Worm (Caenorhabditis elegans) whole organism, midembryonic: ENCODE results near the gene K08H2.4.

Source experiments
- T22C8.4 ChIP-seq: fragments of 200-800 bp; sonication (Bioruptor generic); IDR thresholded peaks from 2 replicates; pipeline ENCODE4 v1.3.6; 2022; ENCODE audit warnings: missing genetic modification characterization, missing compliant biosample characterization
- cog-1 ChIP-seq: sonication (generic microtip); optimal IDR thresholded peaks from 2 replicates; lab custom pipeline; 2016; ENCODE audit warnings: missing genetic modification characterization, missing compliant biosample characterization
- flt-1 ChIP-seq: fragments of 200-800 bp; sonication (Bioruptor generic); IDR thresholded peaks from 2 replicates; pipeline ENCODE4 v1.3.6; 2022; ENCODE audit warnings: missing genetic modification characterization, missing compliant biosample characterization
- klf-2 ChIP-seq: fragments of 200-800 bp; sonication (Bioruptor generic); conservative IDR thresholded peaks from 2 replicates; pipeline ENCODE4 v1.3.6; 2022; ENCODE audit warnings: missing genetic modification reagents, missing genetic modification characterization, missing compliant biosample characterization
- med-1 ChIP-seq: sonication (generic microtip); optimal IDR thresholded peaks from 2 replicates; lab custom pipeline; 2017; ENCODE audit warnings: missing genetic modification characterization, mild to moderate bottlenecking, missing compliant biosample characterization, antibody characterized with exemption, missing genetic modification reagents; ENCODE audit not compliant: insufficient read depth
- ref-1 ChIP-seq: fragments of 200-800 bp; sonication (Bioruptor generic); conservative IDR thresholded peaks from 2 replicates; pipeline ENCODE4 v1.3.6; 2022; ENCODE audit warnings: missing genetic modification reagents, missing genetic modification characterization, missing compliant biosample characterization
- tab-1 ChIP-seq: fragments of 200-800 bp; sonication (Bioruptor generic); IDR thresholded peaks from 2 replicates; pipeline ENCODE4 v1.3.6; 2022; ENCODE audit warnings: missing genetic modification characterization, missing compliant biosample characterization
- ztf-23 ChIP-seq: fragments of 200-800 bp; sonication (Bioruptor generic); IDR thresholded peaks from 2 replicates; pipeline ENCODE4 v1.3.6; 2022; ENCODE audit warnings: missing genetic modification reagents, missing genetic modification characterization, missing compliant biosample characterization
- ztf-29 ChIP-seq: fragments of 200-800 bp; sonication (Bioruptor generic); IDR thresholded peaks from 2 replicates; pipeline ENCODE4 v1.3.6; 2022; ENCODE audit warnings: missing genetic modification reagents, missing genetic modification characterization, missing compliant biosample characterization

Gene K08H2.4

ce11 chrX:13210478-13210877, 27.8 kb upstream of the K08H2.4 start:
- TF ChIP-seq klf-2 (GFP tag; lab: Robert Waterston, UW), result no peak
- no peak for TF ChIP-seq T22C8.4
- no peak for TF ChIP-seq ztf-29 (GFP tag; lab: Robert Waterston, UW)
- TF ChIP-seq tab-1 (GFP tag; lab: Robert Waterston, UW), result no peak
- no peak for TF ChIP-seq ref-1 (GFP tag; lab: Robert Waterston, UW)
- TF ChIP-seq cog-1 (tag; lab: Kevin White, UChicago), result no peak
- TF ChIP-seq ztf-23 (GFP tag; lab: Robert Waterston, UW), result no peak
- TF ChIP-seq flt-1 (GFP tag; lab: Robert Waterston, UW), result no peak

DNA sequence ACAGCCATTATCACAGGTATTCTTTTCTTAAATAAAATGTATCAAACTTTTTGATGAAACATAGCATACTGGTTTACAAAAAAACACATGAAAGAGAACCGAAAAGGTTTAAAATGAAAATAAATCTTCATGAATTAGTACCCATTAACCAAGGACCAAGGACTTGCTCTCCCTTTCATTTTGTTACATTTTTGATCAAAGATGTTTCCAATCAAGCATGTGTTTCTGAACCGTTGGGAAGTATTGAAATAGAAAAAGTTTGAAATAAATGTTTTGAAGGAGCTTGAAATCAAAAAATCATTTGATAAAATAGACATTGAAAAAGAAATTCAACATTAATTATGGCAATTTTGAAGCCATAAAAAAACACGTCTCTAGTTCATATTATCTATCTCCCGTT, 25.8 kb upstream of the K08H2.4 start:
- TF ChIP-seq ref-1 (GFP tag; lab: Robert Waterston, UW) (no peak), flt-1 (GFP tag; lab: Robert Waterston, UW) (no peak), ztf-29 (GFP tag; lab: Robert Waterston, UW) (no peak)

ce11 chrX:13216802-13217201, 21.5 kb upstream of the K08H2.4 start, which contains the start of gene R12H7.4:
R12H7.4 (plus strand) TSS chrX:13217102.
- TF ChIP-seq ztf-29 (GFP tag; lab: Robert Waterston, UW) (no peak), klf-2 (GFP tag; lab: Robert Waterston, UW) (no peak), ref-1 (GFP tag; lab: Robert Waterston, UW) (no peak), tab-1 (GFP tag; lab: Robert Waterston, UW) (no peak), ztf-23 (GFP tag; lab: Robert Waterston, UW) (no peak), med-1 (GFP tag; lab: Kevin White, UChicago) (no peak), cog-1 (tag; lab: Kevin White, UChicago) (no peak)

ce11 chrX:13217940-13218339, 20.4 kb upstream of the K08H2.4 start:
- TF ChIP-seq ref-1 (GFP tag; lab: Robert Waterston, UW), result no peak
- no peak for TF ChIP-seq tab-1 (GFP tag; lab: Robert Waterston, UW)
- no peak for TF ChIP-seq T22C8.4
- no peak for TF ChIP-seq flt-1 (GFP tag; lab: Robert Waterston, UW)
- no peak for TF ChIP-seq ztf-29 (GFP tag; lab: Robert Waterston, UW)
- no peak for TF ChIP-seq ztf-23 (GFP tag; lab: Robert Waterston, UW)
- TF ChIP-seq klf-2 (GFP tag; lab: Robert Waterston, UW), result no peak
- TF ChIP-seq med-1 (GFP tag; lab: Kevin White, UChicago), result no peak
- TF ChIP-seq cog-1 (tag; lab: Kevin White, UChicago), result no peak

- TF ChIP-seq ztf-29 (GFP tag; lab: Robert Waterston, UW) (no peak), flt-1 (GFP tag; lab: Robert Waterston, UW) (no peak), ztf-23 (GFP tag; lab: Robert Waterston, UW) (no peak), klf-2 (GFP tag; lab: Robert Waterston, UW) (no peak), T22C8.4 (no peak), ref-1 (GFP tag; lab: Robert Waterston, UW) (no peak), tab-1 (GFP tag; lab: Robert Waterston, UW) (no peak)
Measured at ce11 chrX:13220609-13221008, 17.7 kb upstream of the K08H2.4 start.

- no peak for TF ChIP-seq med-1 (GFP tag; lab: Kevin White, UChicago)
- TF ChIP-seq ref-1 (GFP tag; lab: Robert Waterston, UW), result no peak
- TF ChIP-seq klf-2 (GFP tag; lab: Robert Waterston, UW), result no peak
- TF ChIP-seq flt-1 (GFP tag; lab: Robert Waterston, UW), result no peak
- TF ChIP-seq ztf-29 (GFP tag; lab: Robert Waterston, UW), result no peak
- no peak for TF ChIP-seq ztf-23 (GFP tag; lab: Robert Waterston, UW)
- TF ChIP-seq cog-1 (tag; lab: Kevin White, UChicago), result no peak
- TF ChIP-seq T22C8.4, result no peak
- TF ChIP-seq tab-1 (GFP tag; lab: Robert Waterston, UW), result no peak
Measured at ce11 chrX:13221357-13221756, 16.9 kb upstream of the K08H2.4 start, which contains the start of gene asp-4. asp-4 (minus strand) TSS chrX:13221462.

- no peak for TF ChIP-seq ztf-29 (GFP tag; lab: Robert Waterston, UW)
- TF ChIP-seq klf-2 (GFP tag; lab: Robert Waterston, UW), result no peak
- TF ChIP-seq cog-1 (tag; lab: Kevin White, UChicago), result no peak
- no peak for TF ChIP-seq ztf-23 (GFP tag; lab: Robert Waterston, UW)
- no peak for TF ChIP-seq ref-1 (GFP tag; lab: Robert Waterston, UW)
- TF ChIP-seq T22C8.4, result no peak
- TF ChIP-seq med-1 (GFP tag; lab: Kevin White, UChicago), result no peak
- no peak for TF ChIP-seq tab-1 (GFP tag; lab: Robert Waterston, UW)
- TF ChIP-seq flt-1 (GFP tag; lab: Robert Waterston, UW), result no peak
Measured at ce11 chrX:13223437-13223836, 14.9 kb upstream of the K08H2.4 start, which contains the start of gene skr-20. skr-20 (minus strand) TSS chrX:13223537.

DNA sequence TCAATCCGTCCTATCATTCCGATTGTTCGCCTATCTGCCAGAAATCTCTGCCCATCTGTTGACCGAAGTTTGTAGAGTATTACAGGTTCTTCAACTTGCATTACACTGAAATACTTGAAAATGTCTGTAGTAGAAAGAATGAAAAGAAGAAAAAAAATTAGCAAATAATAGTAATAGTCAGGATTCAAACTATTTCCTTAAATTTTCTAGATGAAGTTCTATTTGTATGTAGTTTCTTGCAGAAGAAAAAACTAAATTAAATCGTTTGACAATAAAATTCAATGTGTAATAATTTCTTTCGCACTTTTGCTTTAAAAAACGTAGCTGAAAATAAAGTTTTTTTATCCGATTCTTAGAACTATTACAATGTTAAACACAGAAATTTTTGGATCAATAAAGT, 13.7 kb upstream of the K08H2.4 start, which contains the start of gene skr-19:
skr-19 (minus strand) TSS at position 101 of the 400 bp plus-strand sequence.
- TF ChIP-seq tab-1 (GFP tag; lab: Robert Waterston, UW), result no peak
- no peak for TF ChIP-seq cog-1 (tag; lab: Kevin White, UChicago)
- no peak for TF ChIP-seq ztf-23 (GFP tag; lab: Robert Waterston, UW)
- no peak for TF ChIP-seq med-1 (GFP tag; lab: Kevin White, UChicago)
- no peak for TF ChIP-seq ref-1 (GFP tag; lab: Robert Waterston, UW)
- TF ChIP-seq flt-1 (GFP tag; lab: Robert Waterston, UW), result no peak
- TF ChIP-seq ztf-29 (GFP tag; lab: Robert Waterston, UW), result no peak
- no peak for TF ChIP-seq T22C8.4
- TF ChIP-seq klf-2 (GFP tag; lab: Robert Waterston, UW), result no peak

- TF ChIP-seq klf-2 (GFP tag; lab: Robert Waterston, UW) (no peak), ref-1 (GFP tag; lab: Robert Waterston, UW) (no peak), ztf-29 (GFP tag; lab: Robert Waterston, UW) (no peak), cog-1 (tag; lab: Kevin White, UChicago) (peak; percentile 17)
Measured at ce11 chrX:13225111-13225905, 13.0 kb upstream of the K08H2.4 start.
